Worm (Caenorhabditis elegans) whole organism, young adult: ENCODE results near the gene F22B3.5.

ENCODE experiments used
- B0019.2 ChIP-seq: fragments of 200-800 bp; sonication (Bioruptor generic); conservative IDR thresholded peaks from 2 replicates; pipeline ENCODE4 v1.3.6; 2022; ENCODE audit warnings: missing genetic modification reagents, missing genetic modification characterization, missing compliant biosample characterization
- B0035.1 ChIP-seq: sonication (generic microtip); optimal IDR thresholded peaks from 2 replicates; lab custom pipeline; 2016; ENCODE audit warnings: missing genetic modification characterization, mild to moderate bottlenecking, missing compliant biosample characterization, missing genotype, missing genetic modification reagents
- B0261.1 ChIP-seq: sonication (generic microtip); optimal IDR thresholded peaks from 2 replicates; lab custom pipeline; 2016; ENCODE audit warnings: mild to moderate bottlenecking, missing genetic modification characterization, moderate library complexity, missing compliant biosample characterization
- B0336.3 ChIP-seq: fragments of 200-800 bp; sonication (Bioruptor generic); IDR thresholded peaks from 2 replicates; pipeline ENCODE4 v1.3.6; 2022; ENCODE audit warnings: missing genetic modification characterization, missing compliant biosample characterization
- F33H1.4 ChIP-seq: fragments of 200-800 bp; sonication (Bioruptor generic); IDR thresholded peaks from 2 replicates; pipeline ENCODE4 v1.3.6; 2022; ENCODE audit warnings: missing genetic modification reagents, missing genetic modification characterization, missing compliant biosample characterization
- F39B2.1 ChIP-seq: fragments of 200-800 bp; sonication (Bioruptor generic); IDR thresholded peaks from 2 replicates; pipeline ENCODE4 v1.3.6; 2022; ENCODE audit warnings: missing genetic modification reagents, missing genetic modification characterization, missing compliant biosample characterization
- K12H6.12 ChIP-seq: fragments of 200-800 bp; sonication (Bioruptor generic); optimal IDR thresholded peaks from 2 replicates; lab custom pipeline; 2018; ENCODE audit warnings: mild to moderate bottlenecking, missing genetic modification characterization, missing compliant biosample characterization
- Y53G8AR.9 ChIP-seq: fragments of 200-800 bp; sonication (Bioruptor generic); conservative IDR thresholded peaks from 2 replicates; pipeline ENCODE4 v1.3.6; 2022; ENCODE audit warnings: missing genetic modification reagents, missing genetic modification characterization, missing compliant biosample characterization
- Y79H2A.3 ChIP-seq: fragments of 200-800 bp; sonication (Bioruptor generic); conservative IDR thresholded peaks from 2 replicates; pipeline ENCODE4 v1.3.6; 2022; ENCODE audit warnings: missing genetic modification reagents, missing genetic modification characterization, missing compliant biosample characterization
- Y95B8A.8 ChIP-seq: fragments of 200-800 bp; sonication (Bioruptor generic); IDR thresholded peaks from 2 replicates; pipeline ENCODE4 v1.3.6; 2022; ENCODE audit warnings: missing genetic modification reagents, missing genetic modification characterization, missing compliant biosample characterization
- ZK185.1 ChIP-seq: sonication (generic microtip); optimal IDR thresholded peaks from 2 replicates; lab custom pipeline; 2016; ENCODE audit warnings: mild to moderate bottlenecking, missing genetic modification characterization, missing compliant biosample characterization; ENCODE audit not compliant: poor library complexity, severe bottlenecking
- ama-1 ChIP-seq, 3 experiments: fragments of 150-350 bp in 1 of 3; sonication (generic microtip) in 2 of 3; optimal IDR thresholded peaks; 2 replicates each; lab custom pipeline; 2014 to 2018; ENCODE audit warnings: missing biosample characterization in 2 of 3, missing genetic modification characterization in 2 of 3, missing genetic modification reagents in 2 of 3
- athp-1 ChIP-seq: sonication (generic microtip); optimal IDR thresholded peaks from 2 replicates; lab custom pipeline; 2017; ENCODE audit warnings: mild to moderate bottlenecking, missing genetic modification characterization, missing compliant biosample characterization
- attf-5 ChIP-seq: fragments of 200-800 bp; sonication (Bioruptor generic); optimal IDR thresholded peaks from 2 replicates; lab custom pipeline; 2018; ENCODE audit warnings: mild to moderate bottlenecking, missing genetic modification characterization, missing compliant biosample characterization
- attf-6 ChIP-seq: fragments of 200-800 bp; sonication (Bioruptor generic); IDR thresholded peaks from 2 replicates; pipeline ENCODE4 v1.3.6; 2022; ENCODE audit warnings: missing genetic modification reagents, missing genetic modification characterization, missing compliant biosample characterization
- cebp-1 ChIP-seq, 2 experiments: fragments of 200-800 bp in 1 of 2; sonication (Bioruptor generic) in 1 of 2; sonication (generic microtip) in 1 of 2; IDR thresholded peaks in 1 of 2; optimal IDR thresholded peaks in 1 of 2; 2 replicates each; pipeline versions ENCODE4 v1.3.6 to Lab custom; 2017 to 2022; ENCODE audit warnings: missing compliant biosample characterization in 2 of 2, missing genetic modification characterization in 2 of 2, mild to moderate bottlenecking in 1 of 2, missing genetic modification reagents in 1 of 2, moderate library complexity in 1 of 2
- ceh-100 ChIP-seq: fragments of 200-800 bp; sonication (Bioruptor generic); IDR thresholded peaks from 2 replicates; pipeline ENCODE4 v1.3.6; 2022; ENCODE audit warnings: missing genetic modification reagents, missing genetic modification characterization, missing compliant biosample characterization
- ceh-27 ChIP-seq: fragments of 200-800 bp; sonication (Bioruptor generic); optimal IDR thresholded peaks from 2 replicates; lab custom pipeline; 2018; ENCODE audit warnings: mild to moderate bottlenecking, missing genetic modification characterization, moderate library complexity, missing compliant biosample characterization
- ceh-58 ChIP-seq: fragments of 200-800 bp; sonication (Bioruptor generic); IDR thresholded peaks from 2 replicates; pipeline ENCODE4 v1.3.6; 2022; ENCODE audit warnings: missing genetic modification characterization, missing compliant biosample characterization
- ceh-91 ChIP-seq: fragments of 200-800 bp; sonication (Bioruptor generic); IDR thresholded peaks from 2 replicates; pipeline ENCODE4 v1.3.6; 2022; ENCODE audit warnings: missing genetic modification reagents, missing genetic modification characterization, missing compliant biosample characterization
- egl-44 ChIP-seq: fragments of 200-800 bp; sonication (Bioruptor generic); IDR thresholded peaks from 2 replicates; pipeline ENCODE4 v1.3.6; 2022; ENCODE audit warnings: missing genetic modification reagents, missing genetic modification characterization, missing compliant biosample characterization
- ekl-4 ChIP-seq: fragments of 200-800 bp; sonication (Bioruptor generic); IDR thresholded peaks from 2 replicates; pipeline ENCODE4 v1.3.6; 2022; ENCODE audit warnings: missing genetic modification reagents, missing genetic modification characterization, missing compliant biosample characterization
- fkh-3 ChIP-seq: sonication (generic microtip); optimal IDR thresholded peaks from 2 replicates; lab custom pipeline; 2016; ENCODE audit warnings: mild to moderate bottlenecking, missing genetic modification characterization, missing compliant biosample characterization
- gei-17 ChIP-seq: fragments of 200-800 bp; sonication (Bioruptor generic); optimal IDR thresholded peaks from 2 replicates; lab custom pipeline; 2018; ENCODE audit warnings: mild to moderate bottlenecking, missing genetic modification characterization, missing compliant biosample characterization
- hlh-12 ChIP-seq: sonication (generic microtip); optimal IDR thresholded peaks from 2 replicates; lab custom pipeline; 2016; ENCODE audit warnings: missing genetic modification characterization, missing compliant biosample characterization
- hlh-26 ChIP-seq: fragments of 200-800 bp; sonication (Bioruptor generic); conservative IDR thresholded peaks from 2 replicates; pipeline ENCODE4 v1.3.6; 2022; ENCODE audit warnings: missing genetic modification reagents, missing genetic modification characterization, missing compliant biosample characterization
- hmg-1.2 ChIP-seq: fragments of 200-800 bp; sonication (Bioruptor generic); IDR thresholded peaks from 2 replicates; pipeline ENCODE4 v1.3.6; 2022; ENCODE audit warnings: missing genetic modification reagents, missing genetic modification characterization, missing compliant biosample characterization
- hrde-1 ChIP-seq: sonication (generic microtip); optimal IDR thresholded peaks from 2 replicates; lab custom pipeline; 2016; ENCODE audit warnings: missing genetic modification characterization, mild to moderate bottlenecking, missing compliant biosample characterization, moderate library complexity, missing genotype, missing genetic modification reagents, borderline replicate concordance
- lin-35 ChIP-seq, 3 experiments: fragments of 150-350 bp in 2 of 3; sonication (generic microtip) in 1 of 3; optimal IDR thresholded peaks; 2 replicates each; lab custom pipeline; 2014 to 2018; ENCODE audit warnings: missing biosample characterization in 3 of 3, missing genetic modification characterization in 3 of 3, missing genetic modification reagents in 3 of 3
- lin-40 ChIP-seq: sonication (generic microtip); optimal IDR thresholded peaks from 2 replicates; lab custom pipeline; 2016; ENCODE audit warnings: missing genetic modification characterization, mild to moderate bottlenecking, missing compliant biosample characterization, missing genotype, missing genetic modification reagents
- lsl-1 ChIP-seq: fragments of 200-800 bp; sonication (Bioruptor generic); optimal IDR thresholded peaks from 2 replicates; lab custom pipeline; 2018; ENCODE audit warnings: mild to moderate bottlenecking, missing genetic modification characterization, moderate library complexity, missing compliant biosample characterization
- lsy-27 ChIP-seq: sonication (generic microtip); optimal IDR thresholded peaks from 2 replicates; lab custom pipeline; 2017; ENCODE audit warnings: missing genetic modification characterization, mild to moderate bottlenecking, missing compliant biosample characterization, antibody characterized with exemption, missing genotype, borderline replicate concordance; ENCODE audit not compliant: insufficient read depth
- madf-6 ChIP-seq: fragments of 200-800 bp; sonication (Bioruptor generic); IDR thresholded peaks from 2 replicates; pipeline ENCODE4 v1.3.6; 2022; ENCODE audit warnings: missing genetic modification reagents, missing genetic modification characterization, missing compliant biosample characterization
- mcd-1 ChIP-seq: fragments of 200-800 bp; sonication (Bioruptor generic); IDR thresholded peaks from 2 replicates; pipeline ENCODE4 v1.3.6; 2022; ENCODE audit warnings: missing genetic modification reagents, missing genetic modification characterization, missing compliant biosample characterization
- mel-28 ChIP-seq: sonication (generic microtip); optimal IDR thresholded peaks from 2 replicates; lab custom pipeline; 2016; ENCODE audit warnings: borderline replicate concordance, mild to moderate bottlenecking, missing genetic modification characterization, missing compliant biosample characterization
- nhr-179 ChIP-seq: sonication (generic microtip); optimal IDR thresholded peaks from 2 replicates; lab custom pipeline; 2016; ENCODE audit warnings: mild to moderate bottlenecking, missing genetic modification characterization, missing compliant biosample characterization
- pbrm-1 ChIP-seq: fragments of 200-800 bp; sonication (Bioruptor generic); IDR thresholded peaks from 2 replicates; pipeline ENCODE4 v1.3.6; 2022; ENCODE audit warnings: missing genetic modification reagents, missing genetic modification characterization, missing compliant biosample characterization
- repo-1 ChIP-seq: sonication (generic microtip); optimal IDR thresholded peaks from 2 replicates; lab custom pipeline; 2017; ENCODE audit warnings: mild to moderate bottlenecking, missing genetic modification characterization, missing compliant biosample characterization
- sea-2 ChIP-seq: fragments of 200-800 bp; sonication (Bioruptor generic); IDR thresholded peaks from 2 replicates; pipeline ENCODE4 v1.3.6; 2022; ENCODE audit warnings: missing genetic modification characterization, missing compliant biosample characterization
- snpc-1.3 ChIP-seq: sonication (generic microtip); optimal IDR thresholded peaks from 2 replicates; lab custom pipeline; 2017; ENCODE audit warnings: missing genetic modification characterization, mild to moderate bottlenecking, missing compliant biosample characterization, antibody characterized with exemption, moderate library complexity, missing genotype, missing genetic modification reagents; ENCODE audit not compliant: insufficient read depth
- snpc-3.4 ChIP-seq: sonication (generic microtip); optimal IDR thresholded peaks from 2 replicates; lab custom pipeline; 2017; ENCODE audit warnings: missing genetic modification characterization, mild to moderate bottlenecking, missing compliant biosample characterization, antibody characterized with exemption, moderate library complexity, missing genotype, missing genetic modification reagents
- tbp1 ChIP-seq: fragments of 200-800 bp; sonication (Bioruptor generic); optimal IDR thresholded peaks from 2 replicates; lab custom pipeline; 2018; ENCODE audit warnings: mild to moderate bottlenecking, missing genetic modification characterization, missing compliant biosample characterization
- unc-130 ChIP-seq: sonication (generic microtip); optimal IDR thresholded peaks from 2 replicates; lab custom pipeline; 2016; ENCODE audit warnings: missing genetic modification reagents, missing genetic modification characterization, missing compliant biosample characterization
- zim-3 ChIP-seq: sonication (generic microtip); optimal IDR thresholded peaks from 2 replicates; lab custom pipeline; 2017; ENCODE audit warnings: mild to moderate bottlenecking, missing genetic modification characterization, moderate library complexity, missing compliant biosample characterization
- ztf-25 ChIP-seq: fragments of 200-800 bp; sonication (Bioruptor generic); IDR thresholded peaks from 2 replicates; pipeline ENCODE4 v1.3.6; 2022; ENCODE audit warnings: missing genetic modification reagents, missing genetic modification characterization, missing compliant biosample characterization
- ztf-26 ChIP-seq: sonication (generic microtip); optimal IDR thresholded peaks from 2 replicates; lab custom pipeline; 2017; ENCODE audit warnings: missing genetic modification characterization, missing compliant biosample characterization

F22B3.5 gene

ce11 chrIV:11401482-11401881, 15.1 kb downstream of the F22B3.5 start:
- TF ChIP-seq Y95B8A.8 (peak; percentile 71; the same call in 1 of the 2 replicates), hlh-26 (no peak), egl-44 (GFP tag; lab: Robert Waterston, UW) (0 out of 2 replicates have a peak, but pooled peaks have one; percentile 32), ztf-26 (tag; lab: Kevin White, UChicago) (no peak), B0261.1 (tag; lab: Kevin White, UChicago) (no peak), ama-1 (optimal IDR thresholded peaks at IDR 0.05; lab: Kevin White, UChicago) (no peak), ama-1 (GFP tag; optimal IDR thresholded peaks at IDR 0.05; lab: Kevin White, UChicago) (peak in 1 of 2 experiments; percentile 8), tbp1 (GFP tag; lab: Kevin White, UChicago) (peak; percentile 33), ZK185.1 (tag; lab: Kevin White, UChicago) (peak; percentile 11), K12H6.12 (tag; lab: Kevin White, UChicago) (no peak), hlh-12 (tag; lab: Kevin White, UChicago) (no peak), unc-130 (no peak), madf-6 (GFP tag; lab: Robert Waterston, UW) (peak; percentile 79), ekl-4 (peak; percentile 64; the same call in 1 of the 2 replicates), sea-2 (GFP tag; lab: Robert Waterston, UW) (no peak), Y79H2A.3 (GFP tag; lab: Robert Waterston, UW) (peak; percentile 46; the same call in 1 of the 2 replicates), ceh-58 (no peak), F39B2.1 (GFP tag; lab: Robert Waterston, UW) (peak; percentile 60; the same call in 1 of the 2 replicates), lin-35 (GFP tag; optimal IDR thresholded peaks at IDR 0.05; lab: Kevin White, UChicago) (no peak), nhr-179 (tag; lab: Kevin White, UChicago) (no peak), B0035.1 (tag; lab: Kevin White, UChicago) (no peak), cebp-1 (GFP tag; IDR thresholded peaks at IDR 0.05; lab: Robert Waterston, UW) (no peak), cebp-1 (tag; optimal IDR thresholded peaks at IDR 0.05; lab: Kevin White, UChicago) (peak; percentile 2), B0019.2 (no peak), mcd-1 (GFP tag; lab: Robert Waterston, UW) (peak; percentile 34; the same call in 1 of the 2 replicates), ceh-100 (no peak), ztf-25 (GFP tag; lab: Robert Waterston, UW) (0 out of 2 replicates have a peak, but pooled peaks have one; percentile 26), gei-17 (GFP tag; lab: Kevin White, UChicago) (no peak), lin-40 (tag; lab: Kevin White, UChicago) (no peak), snpc-1.3 (no peak), attf-6 (GFP tag; lab: Robert Waterston, UW) (peak; percentile 56), ceh-91 (GFP tag; lab: Robert Waterston, UW) (no peak), athp-1 (tag; lab: Kevin White, UChicago) (peak; percentile 15), zim-3 (tag; lab: Kevin White, UChicago) (no peak), hmg-1.2 (peak; percentile 37), fkh-3 (tag; lab: Kevin White, UChicago) (no peak), hrde-1 (tag; lab: Kevin White, UChicago) (peak; percentile 93), repo-1 (no peak), Y53G8AR.9 (GFP tag; lab: Robert Waterston, UW) (0 out of 2 replicates have a peak, but pooled peaks have one; percentile 55), ceh-27 (GFP tag; lab: Kevin White, UChicago) (no peak), lsl-1 (GFP tag; lab: Kevin White, UChicago) (peak; percentile 1), mel-28 (tag; lab: Kevin White, UChicago) (no peak), F33H1.4 (GFP tag; lab: Robert Waterston, UW) (0 out of 2 replicates have a peak, but pooled peaks have one; percentile 23), lsy-27 (no peak), snpc-3.4 (tag; lab: Kevin White, UChicago) (peak; percentile 37), B0336.3 (peak; percentile 62; the same call in 1 of the 2 replicates), pbrm-1 (peak; percentile 33; the same call in 1 of the 2 replicates), attf-5 (GFP tag; lab: Kevin White, UChicago) (no peak)
